Fruit fly (Drosophila melanogaster) whole organism, adult: ENCODE data around the gene Rhau.

Experiments used
- CG12768 ChIP-seq: fragments of 200-800 bp; sonication (Bioruptor generic); optimal IDR thresholded peaks from 2 replicates; lab custom pipeline; 2017; ENCODE audit warnings: missing biosample characterization, missing genetic modification characterization, mild to moderate bottlenecking, moderate library complexity, missing genetic modification reagents
- CG1620 ChIP-seq: fragments of 200-800 bp; sonication (Bioruptor generic); optimal IDR thresholded peaks from 2 replicates; lab custom pipeline; 2016; ENCODE audit warnings: missing biosample characterization, missing genetic modification characterization
- CG33017 ChIP-seq: fragments of 200-800 bp; sonication (Bioruptor generic); optimal IDR thresholded peaks from 2 replicates; lab custom pipeline; 2018; ENCODE audit warnings: missing biosample characterization, mild to moderate bottlenecking, missing genetic modification characterization, moderate library complexity
- CG5204 ChIP-seq: fragments of 200-800 bp; sonication (Bioruptor generic); optimal IDR thresholded peaks from 2 replicates; lab custom pipeline; 2016; ENCODE audit warnings: missing biosample characterization, missing genetic modification characterization
- CG7101 ChIP-seq: fragments of 200-800 bp; sonication (Bioruptor generic); optimal IDR thresholded peaks from 2 replicates; lab custom pipeline; 2018; ENCODE audit warnings: missing biosample characterization, mild to moderate bottlenecking, missing genetic modification characterization, moderate library complexity
- Crg-1 ChIP-seq: fragments of 200-800 bp; sonication (Bioruptor generic); optimal IDR thresholded peaks from 2 replicates; lab custom pipeline; 2016; ENCODE audit warnings: missing biosample characterization, missing genetic modification characterization
- cnc ChIP-seq, 2 experiments: fragments of >200 bp; optimal IDR thresholded peaks; 2 replicates each; lab custom pipeline; 2017
- kay ChIP-seq: fragments of 200-800 bp; sonication (Bioruptor generic); peaks from one replicate; lab custom pipeline; 2016; ENCODE audit warnings: missing biosample characterization, missing genetic modification characterization, borderline replicate concordance
- toe ChIP-seq: fragments of 200-800 bp; sonication (Bioruptor generic); optimal IDR thresholded peaks from 2 replicates; lab custom pipeline; 2016; ENCODE audit warnings: missing biosample characterization, missing genetic modification characterization

- peak; percentile 64 for TF ChIP-seq CG5204 (GFP tag; lab: Kevin White, UChicago)
- TF ChIP-seq cnc (optimal IDR thresholded peaks at IDR 0.05; lab: Kevin White, UChicago) = no peak
- TF ChIP-seq Crg-1 (GFP tag; lab: Kevin White, UChicago) = peak; percentile 48
- TF ChIP-seq CG1620 (GFP tag; lab: Kevin White, UChicago) = peak; percentile 61
- peak; percentile 66 for TF ChIP-seq CG7101 (tag; lab: Kevin White, UChicago)
- TF ChIP-seq toe (GFP tag; lab: Kevin White, UChicago) = peak; percentile 90
- TF ChIP-seq kay (GFP tag; lab: Kevin White, UChicago) = no peak
- peak; percentile 49 for TF ChIP-seq CG33017 (tag; lab: Kevin White, UChicago)
- peak; percentile 82 for TF ChIP-seq CG12768 (GFP tag; lab: Kevin White, UChicago)
Measured at dm6 chr2L:20752160-20752559, 5.6 kb downstream of the Rhau start, which contains the start of the genes Amacr and Ns4.
